Fruit fly (Drosophila melanogaster): ENCODE measurements around the gene CG31975.

CG31975 gene

dm6 chr2L:143088-143487 is 2.3 kb upstream of the CG31975 start, which contains the start of the genes CG31974 and CG11454 (continued):
- TF ChIP-seq CG11695 (GFP tag; IDR thresholded peaks at IDR 0.05) (no peak), CG4360 (GFP tag; IDR thresholded peaks at IDR 0.05) (no peak), Hey (tag; optimal IDR thresholded peaks at IDR 0.05) (no peak), CG3838 (GFP tag; optimal IDR thresholded peaks at IDR 0.05) (no peak), CG14050 (GFP tag; IDR thresholded peaks at IDR 0.05) (no peak), Bdp1 (GFP tag; optimal IDR thresholded peaks at IDR 0.05) (no peak), nmo (GFP tag; optimal IDR thresholded peaks at IDR 0.05) (no peak), dimm (GFP tag; IDR thresholded peaks at IDR 0.05) (no peak), CG10959 (GFP tag; IDR thresholded peaks at IDR 0.05) (no peak), prd (optimal IDR thresholded peaks at IDR 0.05) (no peak), prd (GFP tag; IDR thresholded peaks at IDR 0.05) (no peak), Scr (GFP tag; IDR thresholded peaks at IDR 0.05; ENCODE audit: partially characterized antibody) (peak; percentile 82), CG14965 (GFP tag; optimal IDR thresholded peaks at IDR 0.05; ENCODE audit: borderline replicate concordance) (no peak), CG17359 (tag; optimal IDR thresholded peaks at IDR 0.05) (no peak), Lpt (GFP tag; optimal IDR thresholded peaks at IDR 0.05) (no peak), CG7963 (GFP tag; IDR thresholded peaks at IDR 0.05; ENCODE audit: partially characterized antibody) (peak; percentile 66; the same call in 2 of the 3 replicates), zfh2 (GFP tag; optimal IDR thresholded peaks at IDR 0.05) (no peak), CG10209 (GFP tag; optimal IDR thresholded peaks at IDR 0.05) (no peak), luna (GFP tag; optimal IDR thresholded peaks at IDR 0.05) (no peak), Pdp1 (GFP tag; optimal IDR thresholded peaks at IDR 0.05) (peak in 1 of 2 experiments; percentile 63), Deaf1 (tag; optimal IDR thresholded peaks at IDR 0.05) (peak; percentile 25), Fer2 (tag; optimal IDR thresholded peaks at IDR 0.05) (no peak), CG33557 (GFP tag; optimal IDR thresholded peaks at IDR 0.05) (no peak), CG3995 (GFP tag; optimal IDR thresholded peaks at IDR 0.05) (peak; percentile 38), CG14014 (GFP tag; IDR thresholded peaks at IDR 0.05) (no peak), wdn (GFP tag; IDR thresholded peaks at IDR 0.05) (no peak), sqz (GFP tag; optimal IDR thresholded peaks at IDR 0.05) (no peak), gsb-n (tag; optimal IDR thresholded peaks at IDR 0.05) (no peak), hbn (GFP tag; IDR thresholded peaks at IDR 0.05; ENCODE audit: partially characterized antibody) (peak; percentile 92), gfzf (GFP tag; optimal IDR thresholded peaks at IDR 0.05) (peak; percentile 14), slbo (GFP tag; IDR thresholded peaks at IDR 0.05) (no peak), slou (GFP tag; optimal IDR thresholded peaks at IDR 0.05) (no peak), CG16863 (GFP tag; optimal IDR thresholded peaks at IDR 0.05) (no peak), CG2202 (tag; optimal IDR thresholded peaks at IDR 0.05) (no peak), trh (GFP tag; optimal IDR thresholded peaks at IDR 0.05) (no peak), Bteb2 (GFP tag; optimal IDR thresholded peaks at IDR 0.05) (no peak), CG34224 (GFP tag; IDR thresholded peaks at IDR 0.05; ENCODE audit: partially characterized antibody) (peak; percentile 94), fu2 (GFP tag; optimal IDR thresholded peaks at IDR 0.05) (no peak), ac (GFP tag; optimal IDR thresholded peaks at IDR 0.05) (no peak), exex (tag; optimal IDR thresholded peaks at IDR 0.05) (peak; percentile 11), CG42726 (GFP tag; IDR thresholded peaks at IDR 0.05; ENCODE audit: partially characterized antibody) (peak; percentile 53; the same call in 1 of the 2 replicates), Kr (GFP tag; optimal IDR thresholded peaks at IDR 0.05) (no peak), grn (GFP tag; optimal IDR thresholded peaks at IDR 0.05) (peak; percentile 93), zfh1 (GFP tag; IDR thresholded peaks at IDR 0.05) (no peak), CG4282 (GFP tag; optimal IDR thresholded peaks at IDR 0.05) (no peak), pho (GFP tag; optimal IDR thresholded peaks at IDR 0.05) (no peak), Dbx (GFP tag; IDR thresholded peaks at IDR 0.05) (no peak), pnt (GFP tag; optimal IDR thresholded peaks at IDR 0.05) (no peak), CG8281 (tag; optimal IDR thresholded peaks at IDR 0.05) (no peak), dmrt99B (tag; optimal IDR thresholded peaks at IDR 0.05) (no peak), CG11504 (tag; optimal IDR thresholded peaks at IDR 0.05) (no peak), Jarid2 (GFP tag; optimal IDR thresholded peaks at IDR 0.05) (no peak)
